Fruit fly (Drosophila melanogaster) whole organism, pupa: Measurements from ENCODE around the gene CG43645.

Source experiments
- CG12605 ChIP-seq: fragments of 200-800 bp; sonication (Bioruptor generic); IDR thresholded peaks from 2 replicates; pipeline ENCODE4 v1.3.6; 2022; ENCODE audit warnings: missing biosample characterization, missing genetic modification characterization
- CG17806 ChIP-seq: fragments of 200-800 bp; sonication (Bioruptor generic); optimal IDR thresholded peaks from 2 replicates; lab custom pipeline; 2018; ENCODE audit warnings: missing biosample characterization, mild to moderate bottlenecking, missing genetic modification characterization, moderate library complexity
- CG32121 ChIP-seq: fragments of 200-800 bp; sonication (Bioruptor generic); IDR thresholded peaks from 2 replicates; pipeline ENCODE4 v1.3.6; 2022; ENCODE audit warnings: missing biosample characterization, missing genetic modification characterization
- CG34367 ChIP-seq: fragments of 200-800 bp; sonication (Bioruptor generic); optimal IDR thresholded peaks from 2 replicates; lab custom pipeline; 2018; ENCODE audit warnings: missing biosample characterization, mild to moderate bottlenecking, missing genetic modification characterization
- D1 ChIP-seq: fragments of 200-800 bp; sonication (Bioruptor generic); optimal IDR thresholded peaks from 2 replicates; lab custom pipeline; 2018; ENCODE audit warnings: missing biosample characterization, mild to moderate bottlenecking, missing genetic modification characterization, moderate library complexity
- Pif1B ChIP-seq: fragments of 200-800 bp; sonication (Bioruptor generic); optimal IDR thresholded peaks from 3 replicates; lab custom pipeline; 2016; ENCODE audit warnings: missing biosample characterization, missing genetic modification characterization
- Snoo ChIP-seq: fragments of 200-800 bp; sonication (Bioruptor generic); optimal IDR thresholded peaks from 3 replicates; lab custom pipeline; 2017; ENCODE audit warnings: missing biosample characterization, mild to moderate bottlenecking, missing genetic modification characterization, inconsistent platforms

DNA sequence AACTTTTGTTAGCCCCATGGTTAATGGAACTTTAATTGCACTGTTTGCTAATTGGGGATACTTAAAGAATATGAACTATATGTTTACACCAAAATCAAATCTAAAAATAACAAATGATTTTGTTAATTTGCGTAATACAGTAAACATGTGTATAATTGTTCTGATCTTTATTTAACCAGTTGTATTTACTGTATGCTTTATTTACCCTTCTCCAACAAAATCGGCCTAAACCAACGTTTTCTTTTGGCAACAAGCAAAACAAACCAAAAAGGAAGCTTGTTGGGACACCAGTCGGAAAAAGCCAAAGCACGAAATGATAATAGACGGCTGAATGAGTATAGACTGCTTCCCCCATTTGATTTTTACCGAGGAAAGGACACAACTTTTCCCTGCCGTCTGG lies 14.9 kb upstream of the CG43645 start:
- TF ChIP-seq CG34367 (tag; lab: Kevin White, UChicago) (no peak), D1 (tag; lab: Kevin White, UChicago) (no peak), Pif1B (no peak), CG17806 (no peak), CG12605 (GFP tag; lab: Robert Waterston, UW) (no peak), CG32121 (GFP tag; lab: Robert Waterston, UW) (no peak), Snoo (no peak)
